Worm (Caenorhabditis elegans): Measurements from ENCODE around the gene aptf-3.
A peak's percentile ranks its signal among the peaks of the same experiment; 100 is the strongest.

aptf-3 gene

DNA sequence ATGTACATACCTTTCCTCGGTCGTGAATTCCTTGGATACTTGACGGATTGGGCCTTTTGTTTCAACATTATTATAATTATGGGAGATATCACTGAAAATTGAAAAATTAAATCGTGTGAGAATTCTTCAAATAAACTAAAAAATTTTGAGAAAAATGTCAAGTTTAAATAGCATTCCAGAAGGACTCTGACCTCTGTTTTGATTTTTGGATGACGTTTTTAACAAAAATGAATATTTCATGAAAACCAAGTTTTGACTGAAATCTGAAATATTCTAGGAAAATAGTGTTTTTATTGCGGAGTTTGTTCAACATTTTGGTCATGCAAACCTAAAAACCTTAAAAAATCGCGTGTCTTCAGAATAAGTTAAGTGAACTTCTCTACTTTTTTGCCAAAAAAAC lies 37.8 kb upstream of the aptf-3 start, which contains the start of gene glb-27:
Gene glb-27, minus strand, starts transcription at position 101 of the 400 bp plus-strand sequence.
- TF ChIP-seq gmeb-2 (tag; optimal IDR thresholded peaks at IDR 0.05) (no peak), K09A11.1 (tag; optimal IDR thresholded peaks at IDR 0.05; ENCODE audit: insufficient read depth) (no peak), ceh-31 (tag; optimal IDR thresholded peaks at IDR 0.05) (no peak), npax-4 (tag; optimal IDR thresholded peaks at IDR 0.05) (no peak), pros-1 (tag; optimal IDR thresholded peaks at IDR 0.05) (no peak), pax-1 (tag; optimal IDR thresholded peaks at IDR 0.05) (no peak), ahr-1 (tag; optimal IDR thresholded peaks at IDR 0.05) (no peak), C08G9.2 (tag; optimal IDR thresholded peaks at IDR 0.05) (no peak), nfya-1 (tag; optimal IDR thresholded peaks at IDR 0.05) (no peak), Y22D7AL.16 (tag; optimal IDR thresholded peaks at IDR 0.05) (no peak), odd-2 (tag; optimal IDR thresholded peaks at IDR 0.05) (no peak), elt-4 (tag; optimal IDR thresholded peaks at IDR 0.05) (no peak), syd-9 (tag; optimal IDR thresholded peaks at IDR 0.05) (no peak), zip-5 (tag; optimal IDR thresholded peaks at IDR 0.05) (no peak), unc-42 (tag; optimal IDR thresholded peaks at IDR 0.05) (no peak), pat-9 (tag; optimal IDR thresholded peaks at IDR 0.05) (no peak)

ce11 chrII:8559188-8559587 lies 34.8 kb upstream of the aptf-3 start:
- TF ChIP-seq fkh-10 (GFP tag; optimal IDR thresholded peaks at IDR 0.05), result peak; percentile 14
- TF ChIP-seq pqm-1 (tag; optimal IDR thresholded peaks at IDR 0.05), result no peak
- peak; percentile 97 for TF ChIP-seq unc-42 (tag; optimal IDR thresholded peaks at IDR 0.05)

ce11 chrII:8561227-8561626 lies 32.8 kb upstream of the aptf-3 start, which contains the start of gene iff-2:
TSS of gene iff-2 (minus strand) at chrII:8561367.
- TF ChIP-seq ceh-34 (tag; optimal IDR thresholded peaks at IDR 0.05) (peak; percentile 96), che-1 (tag; optimal IDR thresholded peaks at IDR 0.05) (no peak), eyg-1 (tag; optimal IDR thresholded peaks at IDR 0.05) (no peak), ceh-24 (tag; optimal IDR thresholded peaks at IDR 0.05) (no peak), rnt-1 (tag; optimal IDR thresholded peaks at IDR 0.05) (peak; percentile 95), sdc-2 (tag; optimal IDR thresholded peaks at IDR 0.05) (peak; percentile 78), fkh-6 (tag; optimal IDR thresholded peaks at IDR 0.05) (peak; percentile 68), hlh-6 (tag; optimal IDR thresholded peaks at IDR 0.05) (peak; percentile 28), sox-4 (tag; optimal IDR thresholded peaks at IDR 0.05) (peak; percentile 50), ztf-16 (tag; optimal IDR thresholded peaks at IDR 0.05) (peak; percentile 83), zip-5 (tag; optimal IDR thresholded peaks at IDR 0.05) (no peak), ceh-30 (tag; optimal IDR thresholded peaks at IDR 0.05) (peak; percentile 39), pax-1 (tag; optimal IDR thresholded peaks at IDR 0.05) (peak; percentile 83), mec-3 (tag; optimal IDR thresholded peaks at IDR 0.05; ENCODE audit: borderline replicate concordance) (no peak), K09A11.1 (tag; optimal IDR thresholded peaks at IDR 0.05; ENCODE audit: insufficient read depth) (peak; percentile 80), lim-6 (tag; optimal IDR thresholded peaks at IDR 0.05) (no peak), dmd-4 (tag; optimal IDR thresholded peaks at IDR 0.05; ENCODE audit: borderline replicate concordance) (peak; percentile 1), ahr-1 (tag; optimal IDR thresholded peaks at IDR 0.05) (no peak), sox-2 (GFP tag; IDR thresholded peaks at IDR 0.05) (peak; percentile 39; the same call in 1 of the 2 replicates), ceh-22 (tag; optimal IDR thresholded peaks at IDR 0.05) (peak; percentile 67), ceh-2 (tag; optimal IDR thresholded peaks at IDR 0.05) (peak; percentile 76), T23F11.4 (GFP tag; optimal IDR thresholded peaks at IDR 0.05) (peak; percentile 69), nhr-11 (tag; optimal IDR thresholded peaks at IDR 0.05) (peak; percentile 62), ama-1 (optimal IDR thresholded peaks at IDR 0.05) (peak; percentile 51), pag-3 (tag; optimal IDR thresholded peaks at IDR 0.05; ENCODE audit: borderline replicate concordance) (no peak), hlh-30 (tag; optimal IDR thresholded peaks at IDR 0.05; ENCODE audit: insufficient read depth) (peak; percentile 100), nfya-1 (tag; optimal IDR thresholded peaks at IDR 0.05) (peak; percentile 97), pha-4 (tag; optimal IDR thresholded peaks at IDR 0.05) (no peak), unc-55 (GFP tag; optimal IDR thresholded peaks at IDR 0.05) (peak; percentile 86), K02D7.2 (tag; optimal IDR thresholded peaks at IDR 0.05) (peak; percentile 14), hlh-13 (GFP tag; optimal IDR thresholded peaks at IDR 0.05) (no peak), hlh-8 (tag; optimal IDR thresholded peaks at IDR 0.05) (peak; percentile 50), ceh-14 (tag; optimal IDR thresholded peaks at IDR 0.05) (peak; percentile 83), pqm-1 (tag; optimal IDR thresholded peaks at IDR 0.05) (peak; percentile 73), ceh-45 (GFP tag; IDR thresholded peaks at IDR 0.05) (peak; percentile 62; the same call in 1 of the 2 replicates), unc-86 (tag; optimal IDR thresholded peaks at IDR 0.05) (peak; percentile 76), ceh-18 (tag; optimal IDR thresholded peaks at IDR 0.05) (peak; percentile 99)
